Worm (Caenorhabditis elegans): Measurements from ENCODE around the gene cyp-34A7.

Gene cyp-34A7

DNA sequence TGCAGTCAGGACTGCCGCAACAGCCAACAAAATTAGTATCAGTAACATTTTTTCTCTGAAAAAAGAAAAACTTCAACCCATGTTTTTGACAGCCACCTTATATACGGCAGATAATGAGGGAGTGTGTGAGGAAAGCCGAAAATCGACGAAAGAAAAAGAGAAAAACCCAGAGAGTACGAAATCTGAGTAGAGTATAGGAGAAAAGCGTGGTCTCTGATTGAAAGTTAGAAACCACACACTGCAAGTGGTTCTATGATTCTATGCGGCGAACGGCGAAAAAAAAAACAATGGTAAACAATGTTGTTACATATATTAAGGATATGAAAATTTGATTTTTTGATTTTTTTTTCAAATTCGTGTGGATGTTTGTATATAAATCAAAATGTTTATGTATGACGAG is 4.1 kb upstream of the cyp-34A7 start, which contains the start of gene cyp-34A8 (continued):
- peak; percentile 52; the same call in 1 of the 2 replicates for TF ChIP-seq dmd-6 (GFP tag; IDR thresholded peaks at IDR 0.05)
- TF ChIP-seq vab-7 (GFP tag; IDR thresholded peaks at IDR 0.05), result no peak
- no peak for TF ChIP-seq hif-1 (tag; optimal IDR thresholded peaks at IDR 0.05)
- no peak for TF ChIP-seq lim-7 (GFP tag; IDR thresholded peaks at IDR 0.05)
- TF ChIP-seq duxl-1 (tag; optimal IDR thresholded peaks at IDR 0.05; ENCODE audit: poor library complexity), result no peak
- TF ChIP-seq nhr-41 (GFP tag; IDR thresholded peaks at IDR 0.05), result no peak
- TF ChIP-seq zfp-2 (tag; optimal IDR thresholded peaks at IDR 0.05), result no peak
- no peak for TF ChIP-seq nhr-11 (tag; optimal IDR thresholded peaks at IDR 0.05)
- no peak for TF ChIP-seq lin-1 (GFP tag; IDR thresholded peaks at IDR 0.05)
- no peak for TF ChIP-seq ama-1 (optimal IDR thresholded peaks at IDR 0.05)
- no peak for TF ChIP-seq nhr-6 (tag; optimal IDR thresholded peaks at IDR 0.05)
- TF ChIP-seq ctbp-1 (GFP tag; IDR thresholded peaks at IDR 0.05), result no peak
- no peak for TF ChIP-seq lin-29 (GFP tag; IDR thresholded peaks at IDR 0.05)
- no peak for TF ChIP-seq hmg-1.1 (GFP tag; IDR thresholded peaks at IDR 0.05)
- no peak for TF ChIP-seq lin-39 (tag; optimal IDR thresholded peaks at IDR 0.05)
- no peak for TF ChIP-seq mes-2 (tag; optimal IDR thresholded peaks at IDR 0.05; ENCODE audit: poor library complexity, severe bottlenecking)
- no peak for TF ChIP-seq pha-4 (GFP tag; IDR thresholded peaks at IDR 0.05)
- no peak for TF ChIP-seq pha-4 (tag; optimal IDR thresholded peaks at IDR 0.05)
- peak; percentile 84 for TF ChIP-seq nhr-77 (tag; optimal IDR thresholded peaks at IDR 0.05)
- TF ChIP-seq lin-15B (tag; optimal IDR thresholded peaks at IDR 0.05), result no peak
- TF ChIP-seq tag-97 (GFP tag; IDR thresholded peaks at IDR 0.05), result no peak

DNA sequence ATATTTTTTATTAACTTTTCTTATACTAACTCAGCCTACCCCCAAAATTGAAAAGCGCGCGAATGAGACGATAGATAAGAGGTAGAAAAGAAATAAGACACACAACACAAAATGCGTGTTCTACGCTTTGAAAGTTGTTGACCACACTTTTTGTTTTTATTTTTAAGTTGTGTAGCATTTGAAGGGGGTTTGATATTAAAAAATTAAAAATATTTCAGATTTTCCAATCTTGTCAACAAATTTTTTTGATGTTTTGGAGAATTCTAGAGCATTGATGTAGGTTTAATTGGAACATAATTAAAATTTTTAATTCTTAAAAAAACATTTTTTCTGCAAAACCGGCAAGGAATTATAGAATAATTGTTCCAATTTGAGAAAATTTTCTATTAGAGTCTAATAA is 2.4 kb downstream of the cyp-34A7 start, which contains the start of gene cyp-34A6:
Gene cyp-34A6 (minus strand): TSS at position 101 of the 400 bp plus-strand sequence.
- TF ChIP-seq daf-16 (GFP tag; optimal IDR thresholded peaks at IDR 0.05) (no peak), daf-16 (tag; optimal IDR thresholded peaks at IDR 0.05) (peak; percentile 49), daf-12 (tag; optimal IDR thresholded peaks at IDR 0.05) (no peak), ceh-28 (tag; optimal IDR thresholded peaks at IDR 0.05) (no peak), ama-1 (optimal IDR thresholded peaks at IDR 0.05) (no peak), attf-4 (tag; optimal IDR thresholded peaks at IDR 0.05) (no peak), zip-2 (tag; optimal IDR thresholded peaks at IDR 0.05) (no peak), lin-39 (tag; optimal IDR thresholded peaks at IDR 0.05) (no peak)

DNA sequence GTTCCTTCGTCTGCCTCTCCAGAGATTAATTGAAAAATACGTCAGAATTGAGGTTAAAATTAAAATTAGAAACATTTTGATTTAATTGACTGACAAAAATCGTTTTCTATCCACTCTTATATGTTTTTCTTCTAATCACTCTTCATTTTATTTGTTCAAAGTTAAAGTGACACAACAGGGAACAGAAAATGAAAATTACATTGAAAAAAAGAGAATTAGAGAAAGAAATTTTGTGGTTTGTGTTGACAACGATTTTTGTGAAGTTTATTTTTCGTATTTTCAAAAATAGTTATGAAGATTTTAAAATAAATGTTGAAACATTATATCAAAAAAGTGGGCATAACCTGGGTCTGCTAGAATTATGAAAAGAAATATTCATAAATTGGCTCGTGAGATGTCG is 6.0 kb downstream of the cyp-34A7 start, which contains the start of gene cyp-34A5:
Gene cyp-34A5 (minus strand): TSS at position 101 of the 400 bp plus-strand sequence.
- no peak for TF ChIP-seq saeg-2 (GFP tag; IDR thresholded peaks at IDR 0.05)
- TF ChIP-seq nhr-28 (tag; optimal IDR thresholded peaks at IDR 0.05), result peak; percentile 49
- no peak for TF ChIP-seq F44E2.7 (GFP tag; IDR thresholded peaks at IDR 0.05)
- TF ChIP-seq unc-39 (tag; optimal IDR thresholded peaks at IDR 0.05), result no peak
- TF ChIP-seq ztf-7 (tag; optimal IDR thresholded peaks at IDR 0.05), result no peak
- no peak for TF ChIP-seq madf-9 (GFP tag; conservative IDR thresholded peaks at IDR 0.05)

DNA sequence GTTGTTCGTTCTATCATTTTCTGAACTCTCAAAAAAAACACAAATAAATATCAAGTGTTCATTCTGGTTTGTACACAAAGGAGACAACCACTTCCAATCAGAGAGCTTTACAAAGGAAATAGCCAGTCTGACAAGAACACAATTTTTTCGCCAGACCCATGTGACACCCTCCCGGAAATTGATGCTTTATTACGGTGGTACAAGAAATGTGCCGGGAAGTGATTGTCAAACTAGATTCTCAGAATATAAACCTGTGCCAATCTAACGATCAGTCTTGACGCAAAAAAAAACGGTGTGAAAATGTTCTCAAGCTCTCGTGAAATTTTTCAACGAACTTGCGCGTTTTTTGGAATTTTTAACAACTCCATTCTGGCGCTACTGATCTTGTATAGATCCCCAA is 9.9 kb downstream of the cyp-34A7 start, which contains the start of gene str-247:
Gene str-247 (plus strand): TSS at position 301 of the 400 bp plus-strand sequence.
- TF ChIP-seq ztf-11 (tag; optimal IDR thresholded peaks at IDR 0.05) (no peak), ces-1 (GFP tag; optimal IDR thresholded peaks at IDR 0.05) (no peak), nhr-11 (tag; optimal IDR thresholded peaks at IDR 0.05) (no peak), nhr-102 (tag; optimal IDR thresholded peaks at IDR 0.05) (no peak), dmd-9 (GFP tag; IDR thresholded peaks at IDR 0.05) (no peak), nhr-6 (tag; optimal IDR thresholded peaks at IDR 0.05) (no peak), tra-1 (GFP tag; IDR thresholded peaks at IDR 0.05) (no peak), gei-8 (GFP tag; optimal IDR thresholded peaks at IDR 0.05) (no peak), madf-9 (GFP tag; conservative IDR thresholded peaks at IDR 0.05) (no peak), spr-3 (GFP tag; optimal IDR thresholded peaks at IDR 0.05) (no peak), madf-5 (GFP tag; IDR thresholded peaks at IDR 0.05) (no peak), F37D6.2 (tag; optimal IDR thresholded peaks at IDR 0.05) (no peak), dpl-1 (GFP tag; optimal IDR thresholded peaks at IDR 0.05) (no peak), R02D3.7 (tag; optimal IDR thresholded peaks at IDR 0.05) (no peak), daf-12 (tag; optimal IDR thresholded peaks at IDR 0.05) (no peak), mxl-3 (GFP tag; optimal IDR thresholded peaks at IDR 0.05) (no peak), mdt-29 (GFP tag; IDR thresholded peaks at IDR 0.05) (no peak), ztf-7 (tag; optimal IDR thresholded peaks at IDR 0.05) (no peak), nhr-42 (GFP tag; IDR thresholded peaks at IDR 0.05) (no peak), tag-97 (GFP tag; IDR thresholded peaks at IDR 0.05) (no peak)

Data from whole organism, L4 larva.